Fruit fly (Drosophila melanogaster): ENCODE results near the gene CG32006.

The CG32006 gene

DNA sequence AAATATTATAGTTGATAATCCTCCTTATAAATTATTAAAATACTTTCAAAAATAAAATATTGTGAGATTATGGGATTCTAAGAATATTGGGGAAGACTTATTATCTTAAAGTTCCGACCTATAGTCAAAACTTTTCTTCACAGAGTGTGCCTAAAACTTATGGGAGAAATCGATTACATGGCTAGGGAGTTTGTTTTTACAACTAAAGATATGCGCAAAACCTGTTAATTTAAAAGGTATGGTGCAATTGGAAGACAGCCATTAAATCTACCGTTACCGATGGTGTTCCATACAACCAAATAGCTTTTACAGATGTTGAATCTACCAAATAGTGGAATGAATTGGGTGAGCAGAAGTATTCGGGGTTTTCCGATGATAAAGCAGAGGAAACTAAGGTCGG is 24.7 kb downstream of the CG32006 start, which contains the start of gene CG33978:
Gene CG33978 (minus strand): TSS at position 395 of the 400 bp plus-strand sequence.
- TF ChIP-seq CG4318 (GFP tag; optimal IDR thresholded peaks at IDR 0.05) (no peak), Lpt (GFP tag; optimal IDR thresholded peaks at IDR 0.05) (no peak), fd85E (GFP tag; optimal IDR thresholded peaks at IDR 0.05) (no peak), CG16779 (tag; optimal IDR thresholded peaks at IDR 0.05) (no peak), CG34406 (GFP tag; optimal IDR thresholded peaks at IDR 0.05) (no peak), OdsH (GFP tag; optimal IDR thresholded peaks at IDR 0.05) (no peak), Eip78C (GFP tag) (no peak), topi (GFP tag; optimal IDR thresholded peaks at IDR 0.05) (no peak), CG8119 (GFP tag; IDR thresholded peaks at IDR 0.05) (no peak), net (GFP tag; optimal IDR thresholded peaks at IDR 0.05) (no peak), dac (GFP tag; optimal IDR thresholded peaks at IDR 0.05) (no peak), Eip75B (GFP tag; optimal IDR thresholded peaks at IDR 0.05) (no peak)

- peak; percentile 30 for TF ChIP-seq cyc (GFP tag; optimal IDR thresholded peaks at IDR 0.05)
- peak; percentile 29 for TF ChIP-seq Hr4 (GFP tag; optimal IDR thresholded peaks at IDR 0.05)
- TF ChIP-seq pdm3 (GFP tag; optimal IDR thresholded peaks at IDR 0.05) = peak; percentile 13
- peak; percentile 51 for TF ChIP-seq Sox14 (GFP tag; optimal IDR thresholded peaks at IDR 0.05)
- TF ChIP-seq Sox15 (GFP tag; optimal IDR thresholded peaks at IDR 0.05) = no peak
- peak; percentile 18 for TF ChIP-seq CG10669 (GFP tag; optimal IDR thresholded peaks at IDR 0.05)
- no peak for TF ChIP-seq CG8119 (GFP tag; IDR thresholded peaks at IDR 0.05)
- TF ChIP-seq lz (GFP tag; optimal IDR thresholded peaks at IDR 0.05) = peak; percentile 24
- peak; percentile 2 for TF ChIP-seq CG11902 (GFP tag; optimal IDR thresholded peaks at IDR 0.05)
- peak; percentile 64 for TF ChIP-seq Eip78C (GFP tag)
- no peak for TF ChIP-seq Gug (GFP tag; IDR thresholded peaks at IDR 0.05)
- TF ChIP-seq OdsH (GFP tag; optimal IDR thresholded peaks at IDR 0.05) = peak; percentile 8
- peak; percentile 31 for TF ChIP-seq CG10631 (GFP tag; optimal IDR thresholded peaks at IDR 0.05)
- no peak for TF ChIP-seq dsx (GFP tag; optimal IDR thresholded peaks at IDR 0.05; ENCODE audit: poor library complexity, severe bottlenecking)
These were observed 28.7 kb downstream of the CG32006 start, which contains the start of gene Arl4 for dm6 chr4:179062-179919. Gene Arl4, minus strand, starts transcription at chr4:179389.

- TF ChIP-seq lz (GFP tag; optimal IDR thresholded peaks at IDR 0.05) (no peak), CG10669 (GFP tag; optimal IDR thresholded peaks at IDR 0.05) (no peak), CG8319 (GFP tag; optimal IDR thresholded peaks at IDR 0.05) (no peak), cyc (GFP tag; optimal IDR thresholded peaks at IDR 0.05) (no peak), Sox102F (GFP tag; optimal IDR thresholded peaks at IDR 0.05) (no peak), eg (GFP tag; IDR thresholded peaks at IDR 0.05) (no peak)
These were observed 29.3 kb downstream of the CG32006 start for dm6 chr4:179920-180261.

dm6 chr4:180780-181179 is 30.2 kb downstream of the CG32006 start:
- TF ChIP-seq CG6163 (GFP tag; IDR thresholded peaks at IDR 0.05) (no peak), Hr4 (GFP tag; optimal IDR thresholded peaks at IDR 0.05) (peak; percentile 7), Eip78C (GFP tag) (peak; percentile 75)

DNA sequence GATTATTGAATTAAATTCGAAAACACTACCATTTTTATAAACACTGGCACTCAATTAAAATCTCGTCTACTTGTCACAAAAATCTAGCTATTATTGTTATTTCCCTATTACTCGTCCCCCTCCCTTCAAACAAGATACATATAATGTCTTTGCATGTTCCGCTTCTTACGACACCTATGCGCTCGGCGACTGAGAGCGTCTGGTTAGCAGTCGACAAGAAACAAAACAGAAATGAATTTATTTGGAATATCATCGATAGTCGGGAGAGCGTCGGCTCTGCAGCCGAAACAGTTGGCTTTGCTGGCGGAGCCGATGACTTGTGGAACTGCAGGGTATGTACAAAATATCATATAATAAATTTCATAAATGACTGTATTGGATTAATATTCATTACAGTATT is 31.1 kb downstream of the CG32006 start:
- TF ChIP-seq acj6 (GFP tag; optimal IDR thresholded peaks at IDR 0.05) (no peak), Hr4 (GFP tag; optimal IDR thresholded peaks at IDR 0.05) (no peak), Lpt (GFP tag; optimal IDR thresholded peaks at IDR 0.05) (no peak), fd59A (GFP tag; optimal IDR thresholded peaks at IDR 0.05) (no peak), fd85E (GFP tag; optimal IDR thresholded peaks at IDR 0.05) (no peak), CG6854 (GFP tag; optimal IDR thresholded peaks at IDR 0.05) (no peak), CG11902 (GFP tag; optimal IDR thresholded peaks at IDR 0.05) (no peak)

DNA sequence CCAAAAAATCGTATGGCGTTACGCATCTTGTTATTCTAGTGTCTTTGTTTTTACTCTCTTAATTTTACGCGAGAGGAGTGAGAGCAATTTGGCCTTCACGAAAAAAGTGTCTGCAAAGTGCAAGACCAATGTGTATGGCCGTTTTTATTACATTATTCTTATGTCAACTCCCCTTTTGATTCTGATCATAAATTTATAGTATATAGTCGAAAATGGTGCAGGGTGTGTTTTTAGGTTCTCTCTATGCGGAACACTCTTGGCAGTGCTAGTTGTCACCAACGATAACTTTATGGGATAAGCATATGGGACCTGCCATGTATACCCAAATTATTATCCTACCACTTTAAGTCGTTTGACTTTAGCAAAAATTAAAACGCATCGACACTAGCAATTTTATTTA is 33.1 kb downstream of the CG32006 start:
- TF ChIP-seq CG8119 (GFP tag; IDR thresholded peaks at IDR 0.05) = no peak
- TF ChIP-seq Eip78C (GFP tag) = peak; percentile 15
